Fruit fly (Drosophila melanogaster) whole organism: ENCODE data around the gene Nup154.

ENCODE experiments used
- Dll ChIP-seq: fragments of >200 bp; optimal IDR thresholded peaks from 2 replicates; lab custom pipeline; 2017
- EcR ChIP-seq, 2 experiments: fragments of >200 bp; optimal IDR thresholded peaks; 2 replicates each; lab custom pipeline; 2017; ENCODE audit warnings: missing biosample characterization in 2 of 2, missing genetic modification characterization in 2 of 2, missing genetic modification reagents in 2 of 2
- pan ChIP-seq: fragments of >200 bp; optimal IDR thresholded peaks from 2 replicates; lab custom pipeline; 2017
- psq ChIP-seq: fragments of >200 bp; optimal IDR thresholded peaks from 2 replicates; lab custom pipeline; 2017

dm6 chr2L:11041785-11042184, 37.2 kb downstream of the Nup154 start:
- TF ChIP-seq Dll (lab: Kevin White, UChicago) (no peak), pan (lab: Kevin White, UChicago) (no peak), psq (lab: Kevin White, UChicago) (no peak), EcR (GFP tag; optimal IDR thresholded peaks at IDR 0.05; lab: Kevin White, UChicago) (no peak)
